Worm (Caenorhabditis elegans): ENCODE data around the gene F16G10.2.

F16G10.2 gene

ce11 chrII:2374973-2375372 lies at the start of gene F16G10.2:
F16G10.2 (plus strand) TSS chrII:2375273.
- TF ChIP-seq hmbx-1 (tag; optimal IDR thresholded peaks at IDR 0.05): no peak
- no peak for TF ChIP-seq tbx-11 (GFP tag; IDR thresholded peaks at IDR 0.05)
- no peak for TF ChIP-seq tbx-37 (GFP tag; conservative IDR thresholded peaks at IDR 0.05)
- no peak for TF ChIP-seq ceh-13 (GFP tag; optimal IDR thresholded peaks at IDR 0.05)
- no peak for TF ChIP-seq hnd-1 (tag; optimal IDR thresholded peaks at IDR 0.05)
- TF ChIP-seq tra-4 (tag; optimal IDR thresholded peaks at IDR 0.05): no peak
- no peak for TF ChIP-seq aly-1 (tag; optimal IDR thresholded peaks at IDR 0.05)
- TF ChIP-seq sea-1 (GFP tag; conservative IDR thresholded peaks at IDR 0.05): no peak
- no peak for TF ChIP-seq B0310.2 (tag; optimal IDR thresholded peaks at IDR 0.05)
- no peak for TF ChIP-seq F13C5.2 (tag; optimal IDR thresholded peaks at IDR 0.05)
- no peak for TF ChIP-seq pes-1 (GFP tag; IDR thresholded peaks at IDR 0.05)
- TF ChIP-seq scrt-1 (GFP tag; IDR thresholded peaks at IDR 0.05): no peak
- TF ChIP-seq flt-1 (GFP tag; IDR thresholded peaks at IDR 0.05): no peak
- no peak for TF ChIP-seq ama-1 (optimal IDR thresholded peaks at IDR 0.05)
- TF ChIP-seq ceh-36 (tag; optimal IDR thresholded peaks at IDR 0.05): no peak
- no peak for TF ChIP-seq hmg-4 (GFP tag; optimal IDR thresholded peaks at IDR 0.05)

- TF ChIP-seq tra-4 (tag; optimal IDR thresholded peaks at IDR 0.05): no peak
- TF ChIP-seq sea-1 (GFP tag; conservative IDR thresholded peaks at IDR 0.05): no peak
- TF ChIP-seq tbx-11 (GFP tag; IDR thresholded peaks at IDR 0.05): no peak
- no peak for TF ChIP-seq flt-1 (GFP tag; IDR thresholded peaks at IDR 0.05)
- no peak for TF ChIP-seq ama-1 (optimal IDR thresholded peaks at IDR 0.05)
- TF ChIP-seq ets-7 (tag; optimal IDR thresholded peaks at IDR 0.05): no peak
- TF ChIP-seq pes-1 (GFP tag; IDR thresholded peaks at IDR 0.05): no peak
- no peak for TF ChIP-seq hmbx-1 (tag; optimal IDR thresholded peaks at IDR 0.05)
- no peak for TF ChIP-seq scrt-1 (GFP tag; IDR thresholded peaks at IDR 0.05)
These were observed 46.1 kb upstream of the F16G10.2 start, which contains the start of the genes ZK1240.8 and ZK1240.1 for ce11 chrII:2328963-2329442. ZK1240.8 (minus strand) TSS chrII:2329063. ZK1240.1 (plus strand) TSS chrII:2329392.

- TF ChIP-seq hmbx-1 (tag; optimal IDR thresholded peaks at IDR 0.05): no peak
- no peak for TF ChIP-seq hmg-4 (GFP tag; optimal IDR thresholded peaks at IDR 0.05)
- TF ChIP-seq hnd-1 (tag; optimal IDR thresholded peaks at IDR 0.05): no peak
- TF ChIP-seq sea-1 (GFP tag; conservative IDR thresholded peaks at IDR 0.05): no peak
- TF ChIP-seq ceh-36 (tag; optimal IDR thresholded peaks at IDR 0.05): no peak
- TF ChIP-seq ama-1 (optimal IDR thresholded peaks at IDR 0.05): no peak
- TF ChIP-seq ets-7 (tag; optimal IDR thresholded peaks at IDR 0.05): no peak
- no peak for TF ChIP-seq tra-4 (tag; optimal IDR thresholded peaks at IDR 0.05)
- no peak for TF ChIP-seq flt-1 (GFP tag; IDR thresholded peaks at IDR 0.05)
These were observed 44.6 kb upstream of the F16G10.2 start for ce11 chrII:2330462-2330861.

- TF ChIP-seq ceh-36 (tag; optimal IDR thresholded peaks at IDR 0.05): no peak
- TF ChIP-seq tra-4 (tag; optimal IDR thresholded peaks at IDR 0.05): no peak
- no peak for TF ChIP-seq ets-7 (tag; optimal IDR thresholded peaks at IDR 0.05)
- TF ChIP-seq pes-1 (GFP tag; IDR thresholded peaks at IDR 0.05): no peak
- TF ChIP-seq hmg-4 (GFP tag; optimal IDR thresholded peaks at IDR 0.05): no peak
- TF ChIP-seq tbx-37 (GFP tag; conservative IDR thresholded peaks at IDR 0.05): no peak
- TF ChIP-seq hmbx-1 (tag; optimal IDR thresholded peaks at IDR 0.05): no peak
- no peak for TF ChIP-seq ama-1 (optimal IDR thresholded peaks at IDR 0.05)
- no peak for TF ChIP-seq F13C5.2 (tag; optimal IDR thresholded peaks at IDR 0.05)
- no peak for TF ChIP-seq sea-1 (GFP tag; conservative IDR thresholded peaks at IDR 0.05)
- TF ChIP-seq tbx-11 (GFP tag; IDR thresholded peaks at IDR 0.05): no peak
- TF ChIP-seq scrt-1 (GFP tag; IDR thresholded peaks at IDR 0.05): no peak
These were observed 42.9 kb upstream of the F16G10.2 start, which contains the start of gene F43C11.8 for ce11 chrII:2332220-2332619. F43C11.8 (plus strand) TSS chrII:2332520.

DNA sequence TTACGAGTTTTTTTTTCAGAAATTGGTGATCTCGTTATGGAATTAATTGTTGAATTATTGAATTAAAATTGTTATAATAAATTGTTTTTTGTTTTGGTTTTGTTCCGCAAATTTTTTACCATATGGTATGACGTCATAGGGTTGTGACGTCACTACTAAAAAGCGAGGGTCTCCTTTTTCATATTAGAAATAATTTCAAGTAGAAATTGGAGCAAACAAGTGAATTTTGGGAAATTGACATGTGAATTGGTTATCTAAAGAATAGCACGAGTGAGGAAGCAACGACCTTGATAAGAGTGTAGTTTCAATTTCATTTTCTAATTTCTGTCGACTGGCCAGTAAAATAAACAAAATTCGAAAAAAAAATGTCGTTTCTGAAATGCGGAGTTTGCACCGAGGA lies 39.5 kb upstream of the F16G10.2 start, which contains the start of gene F43C11.7:
Gene F43C11.7 (plus strand): TSS at position 326 of the 400 bp plus-strand sequence.
- TF ChIP-seq tra-4 (tag; optimal IDR thresholded peaks at IDR 0.05): no peak
- no peak for TF ChIP-seq scrt-1 (GFP tag; IDR thresholded peaks at IDR 0.05)
- TF ChIP-seq flt-1 (GFP tag; IDR thresholded peaks at IDR 0.05): no peak
- no peak for TF ChIP-seq ceh-36 (tag; optimal IDR thresholded peaks at IDR 0.05)
- no peak for TF ChIP-seq hmbx-1 (tag; optimal IDR thresholded peaks at IDR 0.05)
- no peak for TF ChIP-seq pes-1 (GFP tag; IDR thresholded peaks at IDR 0.05)
- TF ChIP-seq tbx-11 (GFP tag; IDR thresholded peaks at IDR 0.05): no peak
- TF ChIP-seq B0310.2 (tag; optimal IDR thresholded peaks at IDR 0.05): no peak
- TF ChIP-seq ets-7 (tag; optimal IDR thresholded peaks at IDR 0.05): no peak
- TF ChIP-seq F13C5.2 (tag; optimal IDR thresholded peaks at IDR 0.05): no peak
- no peak for TF ChIP-seq tbx-37 (GFP tag; conservative IDR thresholded peaks at IDR 0.05)
- TF ChIP-seq ama-1 (optimal IDR thresholded peaks at IDR 0.05): no peak
- no peak for TF ChIP-seq aly-1 (tag; optimal IDR thresholded peaks at IDR 0.05)
- TF ChIP-seq ceh-13 (GFP tag; optimal IDR thresholded peaks at IDR 0.05): no peak
- no peak for TF ChIP-seq sea-1 (GFP tag; conservative IDR thresholded peaks at IDR 0.05)
- no peak for TF ChIP-seq hmg-4 (GFP tag; optimal IDR thresholded peaks at IDR 0.05)
- no peak for TF ChIP-seq hnd-1 (tag; optimal IDR thresholded peaks at IDR 0.05)

DNA sequence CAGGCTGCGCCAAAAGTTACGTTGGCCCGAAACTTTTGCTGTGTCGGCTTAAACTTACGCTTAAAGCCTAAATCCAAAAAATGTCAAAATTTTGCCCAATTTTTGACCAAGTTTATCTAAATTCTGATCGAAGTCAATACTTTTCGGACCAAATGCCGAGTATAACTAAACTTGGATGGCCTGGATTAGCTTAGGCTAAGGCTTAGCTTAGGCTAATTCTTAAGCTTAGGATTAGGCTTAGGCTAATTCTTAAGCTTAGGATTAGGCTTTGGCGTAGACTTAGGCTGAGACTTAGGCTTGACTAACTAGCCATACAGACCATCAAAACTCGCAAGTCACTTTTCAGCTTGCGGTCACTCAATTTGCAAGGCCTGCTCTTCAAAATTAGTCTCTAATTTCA lies 38.9 kb upstream of the F16G10.2 start:
- TF ChIP-seq tra-4 (tag; optimal IDR thresholded peaks at IDR 0.05) (no peak), hmbx-1 (tag; optimal IDR thresholded peaks at IDR 0.05) (no peak), ceh-36 (tag; optimal IDR thresholded peaks at IDR 0.05) (peak; percentile 71), flt-1 (GFP tag; IDR thresholded peaks at IDR 0.05) (no peak), hmg-4 (GFP tag; optimal IDR thresholded peaks at IDR 0.05) (no peak)

DNA sequence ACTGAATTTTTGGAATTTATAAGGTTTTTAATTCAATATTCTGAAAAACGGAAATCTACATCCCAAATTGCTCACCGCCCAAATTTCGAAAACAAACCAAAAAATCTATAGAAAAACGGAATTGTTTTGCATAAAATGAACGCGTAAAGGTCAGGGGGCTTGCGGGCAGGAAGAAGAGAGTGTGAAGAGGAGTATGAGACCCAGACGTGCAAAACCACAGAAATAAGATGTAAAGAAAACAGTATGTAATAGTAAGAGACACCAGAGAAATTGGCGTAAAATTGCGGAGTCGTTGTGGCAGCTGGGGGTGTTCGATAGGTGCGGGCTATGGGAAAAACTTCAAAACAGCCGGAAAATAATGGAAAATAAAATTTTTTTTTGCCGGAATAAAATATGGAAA lies 34.1 kb upstream of the F16G10.2 start:
- TF ChIP-seq ceh-36 (tag; optimal IDR thresholded peaks at IDR 0.05) (no peak), F13C5.2 (tag; optimal IDR thresholded peaks at IDR 0.05) (peak; percentile 15)

DNA sequence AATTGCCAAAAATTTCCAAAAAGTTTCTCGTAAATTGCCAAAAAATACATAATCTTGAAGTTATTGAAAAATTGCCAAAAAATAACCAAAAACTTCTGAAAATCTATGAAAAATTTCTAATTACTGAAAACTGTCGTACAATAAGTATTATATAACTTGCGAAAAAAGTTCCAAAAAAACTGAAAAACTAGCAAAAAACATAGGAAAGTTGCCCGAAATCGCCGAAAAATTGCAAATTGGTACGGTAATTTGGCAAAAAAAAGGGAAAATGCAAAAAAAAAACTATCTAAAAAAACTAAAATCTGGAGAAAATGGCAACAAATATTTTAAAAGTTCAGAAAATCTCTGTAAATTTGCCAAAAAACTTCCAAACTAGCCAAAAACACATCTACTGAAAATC lies 33.6 kb upstream of the F16G10.2 start, which contains the start of gene enri-1:
Gene enri-1 (minus strand): TSS at position 101 of the 400 bp plus-strand sequence.
- TF ChIP-seq hnd-1 (tag; optimal IDR thresholded peaks at IDR 0.05) (no peak), ceh-36 (tag; optimal IDR thresholded peaks at IDR 0.05) (no peak), ets-7 (tag; optimal IDR thresholded peaks at IDR 0.05) (no peak), ama-1 (optimal IDR thresholded peaks at IDR 0.05) (no peak), tbx-11 (GFP tag; IDR thresholded peaks at IDR 0.05) (no peak), F13C5.2 (tag; optimal IDR thresholded peaks at IDR 0.05) (no peak), ceh-13 (GFP tag; optimal IDR thresholded peaks at IDR 0.05) (no peak), flt-1 (GFP tag; IDR thresholded peaks at IDR 0.05) (no peak), scrt-1 (GFP tag; IDR thresholded peaks at IDR 0.05) (no peak), hmbx-1 (tag; optimal IDR thresholded peaks at IDR 0.05) (no peak)

Data from whole organism, early embryonic.